Fruit fly (Drosophila melanogaster) whole organism, prepupa: Measurements from ENCODE around the gene hth.

Experiments
- Blimp-1 ChIP-seq: fragments of 200-800 bp; sonication (Bioruptor generic); optimal IDR thresholded peaks from 3 replicates; lab custom pipeline; 2017; ENCODE audit warnings: missing biosample characterization, missing genetic modification characterization, mild to moderate bottlenecking, moderate library complexity, missing genetic modification reagents
- CG10631 ChIP-seq: fragments of 200-800 bp; sonication (Bioruptor generic); optimal IDR thresholded peaks from 2 replicates; lab custom pipeline; 2016; ENCODE audit warnings: missing biosample characterization, missing genetic modification characterization
- CG10669 ChIP-seq: fragments of 200-800 bp; sonication (Bioruptor generic); optimal IDR thresholded peaks from 3 replicates; lab custom pipeline; 2018; ENCODE audit warnings: missing biosample characterization, mild to moderate bottlenecking, missing genetic modification characterization, moderate library complexity
- CG11294 ChIP-seq: fragments of 200-800 bp; sonication (Bioruptor generic); IDR thresholded peaks from 2 replicates; pipeline ENCODE4 v1.3.6; 2022; ENCODE audit warnings: missing biosample characterization, missing genetic modification characterization
- CG11762 ChIP-seq: fragments of 200-800 bp; sonication (Bioruptor generic); optimal IDR thresholded peaks from 3 replicates; lab custom pipeline; 2016; ENCODE audit warnings: missing biosample characterization, missing genetic modification characterization; ENCODE audit not compliant: insufficient read depth
- CG15336 ChIP-seq: fragments of 200-800 bp; sonication (Bioruptor generic); IDR thresholded peaks from 2 replicates; pipeline ENCODE4 v1.3.6; 2022; ENCODE audit warnings: missing biosample characterization, missing genetic modification characterization
- CG1621 ChIP-seq: fragments of 200-800 bp; sonication (Bioruptor generic); optimal IDR thresholded peaks from 3 replicates; lab custom pipeline; 2018; ENCODE audit warnings: missing biosample characterization, mild to moderate bottlenecking, missing genetic modification characterization
- CG16779 ChIP-seq: fragments of 200-800 bp; sonication (Bioruptor generic); optimal IDR thresholded peaks from 3 replicates; lab custom pipeline; 2017; ENCODE audit warnings: missing biosample characterization, mild to moderate bottlenecking, missing genetic modification characterization
- CG3032 ChIP-seq: fragments of 200-800 bp; optimal IDR thresholded peaks from 2 replicates; lab custom pipeline; 2019; ENCODE audit warnings: missing biosample characterization, mild to moderate bottlenecking, missing genetic modification characterization, moderate library complexity
- CG31627 ChIP-seq: fragments of 200-800 bp; sonication (Bioruptor generic); optimal IDR thresholded peaks from 3 replicates; lab custom pipeline; 2016; ENCODE audit warnings: missing biosample characterization, missing genetic modification characterization
- CG32006 ChIP-seq: fragments of 200-800 bp; sonication (Bioruptor generic); optimal IDR thresholded peaks from 3 replicates; lab custom pipeline; 2017; ENCODE audit warnings: missing biosample characterization, mild to moderate bottlenecking, missing genetic modification characterization
- CG34406 ChIP-seq: fragments of 200-800 bp; sonication (Bioruptor generic); optimal IDR thresholded peaks from 3 replicates; lab custom pipeline; 2016; ENCODE audit warnings: missing biosample characterization, missing genetic modification characterization
- CG3919 ChIP-seq: fragments of 200-800 bp; sonication (Bioruptor generic); optimal IDR thresholded peaks from 3 replicates; lab custom pipeline; 2016; ENCODE audit warnings: missing biosample characterization, missing genetic modification characterization
- CG4318 ChIP-seq: fragments of 200-800 bp; sonication (Bioruptor generic); optimal IDR thresholded peaks from 3 replicates; lab custom pipeline; 2017; ENCODE audit warnings: missing biosample characterization, mild to moderate bottlenecking, missing genetic modification characterization
- CG6163 ChIP-seq: fragments of 200-800 bp; sonication (Bioruptor generic); IDR thresholded peaks from 3 replicates; pipeline ENCODE4 v1.3.6; 2022; ENCODE audit warnings: missing biosample characterization, missing genetic modification characterization
- CG6276 ChIP-seq: fragments of 200-800 bp; sonication (Bioruptor generic); optimal IDR thresholded peaks from 2 replicates; lab custom pipeline; 2017; ENCODE audit warnings: missing biosample characterization, mild to moderate bottlenecking, missing genetic modification characterization
- CG6808 ChIP-seq: fragments of 200-800 bp; sonication (Bioruptor generic); optimal IDR thresholded peaks from 3 replicates; lab custom pipeline; 2017; ENCODE audit warnings: missing biosample characterization, missing genetic modification characterization, mild to moderate bottlenecking, moderate library complexity, missing genetic modification reagents
- CG6854 ChIP-seq: fragments of 200-800 bp; sonication (Bioruptor generic); optimal IDR thresholded peaks from 2 replicates; lab custom pipeline; 2017; ENCODE audit warnings: missing biosample characterization, mild to moderate bottlenecking, missing genetic modification characterization
- CG8119 ChIP-seq: fragments of 200-800 bp; sonication (Bioruptor generic); IDR thresholded peaks from 3 replicates; pipeline ENCODE4 v1.3.6; 2022; ENCODE audit warnings: missing biosample characterization, missing genetic modification characterization
- CG8319 ChIP-seq: fragments of 200-800 bp; sonication (Bioruptor generic); optimal IDR thresholded peaks from 3 replicates; lab custom pipeline; 2016; ENCODE audit warnings: missing biosample characterization, missing genetic modification characterization
- CG8632 ChIP-seq: fragments of 200-800 bp; sonication (Bioruptor generic); optimal IDR thresholded peaks from 3 replicates; lab custom pipeline; 2016; ENCODE audit warnings: missing biosample characterization, missing genetic modification characterization
- CG9139 ChIP-seq: fragments of 200-800 bp; sonication (Bioruptor generic); optimal IDR thresholded peaks from 3 replicates; lab custom pipeline; 2017; ENCODE audit warnings: missing biosample characterization, mild to moderate bottlenecking, missing genetic modification characterization
- Eip78C ChIP-seq: fragments of 200-800 bp; sonication (Bioruptor generic); peaks from one replicate; lab custom pipeline; 2016; ENCODE audit warnings: missing biosample characterization, missing genetic modification characterization
- Ets21C ChIP-seq: fragments of 200-800 bp; sonication (Bioruptor generic); optimal IDR thresholded peaks from 3 replicates; lab custom pipeline; 2016; ENCODE audit warnings: missing biosample characterization, missing genetic modification characterization
- Ets96B ChIP-seq: fragments of 200-800 bp; optimal IDR thresholded peaks from 2 replicates; lab custom pipeline; 2019; ENCODE audit warnings: missing biosample characterization, mild to moderate bottlenecking, missing genetic modification characterization, moderate library complexity
- Gug ChIP-seq: fragments of 200-800 bp; sonication (Bioruptor generic); IDR thresholded peaks from 2 replicates; pipeline ENCODE4 v1.3.6; 2022; ENCODE audit warnings: missing biosample characterization, missing genetic modification characterization
- Hr38 ChIP-seq: sonication (Bioruptor generic); optimal IDR thresholded peaks from 2 replicates; lab custom pipeline; 2016; ENCODE audit warnings: missing biosample characterization, missing genetic modification characterization
- Hr39 ChIP-seq: fragments of 200-800 bp; sonication (Bioruptor generic); optimal IDR thresholded peaks from 2 replicates; lab custom pipeline; 2016; ENCODE audit warnings: missing biosample characterization, missing genetic modification characterization
- Hr4 ChIP-seq: fragments of 200-800 bp; sonication (Bioruptor generic); optimal IDR thresholded peaks from 3 replicates; lab custom pipeline; 2016; ENCODE audit warnings: missing biosample characterization, missing genetic modification characterization
- Lpt ChIP-seq: fragments of 200-800 bp; sonication (Bioruptor generic); optimal IDR thresholded peaks from 3 replicates; lab custom pipeline; 2016; ENCODE audit warnings: missing biosample characterization, missing genetic modification characterization
- Met ChIP-seq: fragments of 200-800 bp; sonication (Bioruptor generic); optimal IDR thresholded peaks from 3 replicates; lab custom pipeline; 2016; ENCODE audit warnings: missing biosample characterization, missing genetic modification characterization
- OdsH ChIP-seq: fragments of 200-800 bp; sonication (Bioruptor generic); optimal IDR thresholded peaks from 3 replicates; lab custom pipeline; 2016; ENCODE audit warnings: missing biosample characterization, missing genetic modification characterization
- Smox ChIP-seq: fragments of 200-800 bp; sonication (Bioruptor generic); optimal IDR thresholded peaks from 3 replicates; lab custom pipeline; 2016; ENCODE audit warnings: missing biosample characterization, missing genetic modification characterization
- achi ChIP-seq: fragments of 200-800 bp; sonication (Bioruptor generic); optimal IDR thresholded peaks from 3 replicates; lab custom pipeline; 2016; ENCODE audit warnings: missing biosample characterization, missing genetic modification characterization
- acj6 ChIP-seq: fragments of 200-800 bp; sonication (Bioruptor generic); optimal IDR thresholded peaks from 3 replicates; lab custom pipeline; 2016; ENCODE audit warnings: missing biosample characterization, missing genetic modification characterization
- cyc ChIP-seq: fragments of 200-800 bp; sonication (Bioruptor generic); optimal IDR thresholded peaks from 3 replicates; lab custom pipeline; 2016; ENCODE audit warnings: missing biosample characterization, missing genetic modification characterization
- dac ChIP-seq: fragments of 200-800 bp; sonication (Bioruptor generic); optimal IDR thresholded peaks from 2 replicates; lab custom pipeline; 2017; ENCODE audit warnings: missing biosample characterization, mild to moderate bottlenecking, missing genetic modification characterization
- dsx ChIP-seq: fragments of 200-800 bp; optimal IDR thresholded peaks from 3 replicates; lab custom pipeline; 2019; ENCODE audit warnings: missing biosample characterization, mild to moderate bottlenecking, missing genetic modification characterization, moderate library complexity; ENCODE audit not compliant: poor library complexity, severe bottlenecking
- eg ChIP-seq: fragments of 200-800 bp; sonication (Bioruptor generic); IDR thresholded peaks from 3 replicates; pipeline ENCODE4 v1.3.6; 2022; ENCODE audit warnings: missing biosample characterization, missing genetic modification characterization
- esn ChIP-seq: fragments of 200-800 bp; sonication (Bioruptor generic); optimal IDR thresholded peaks from 2 replicates; lab custom pipeline; 2016; ENCODE audit warnings: missing biosample characterization, mild to moderate bottlenecking, missing genetic modification characterization, moderate library complexity
- fd59A ChIP-seq: fragments of 200-800 bp; sonication (Bioruptor generic); optimal IDR thresholded peaks from 2 replicates; lab custom pipeline; 2017; ENCODE audit warnings: missing biosample characterization, mild to moderate bottlenecking, missing genetic modification characterization, missing genetic modification reagents
- fd85E ChIP-seq: fragments of 200-800 bp; sonication (Bioruptor generic); optimal IDR thresholded peaks from 3 replicates; lab custom pipeline; 2016; ENCODE audit warnings: missing biosample characterization, missing genetic modification characterization
- fkh ChIP-seq: fragments of 200-800 bp; sonication (Bioruptor generic); optimal IDR thresholded peaks from 3 replicates; lab custom pipeline; 2017; ENCODE audit warnings: missing biosample characterization, mild to moderate bottlenecking, missing genetic modification characterization, moderate library complexity
- lz ChIP-seq: fragments of 200-800 bp; sonication (Bioruptor generic); optimal IDR thresholded peaks from 3 replicates; lab custom pipeline; 2016; ENCODE audit warnings: missing biosample characterization, missing genetic modification characterization
- net ChIP-seq: fragments of 200-800 bp; sonication (Bioruptor generic); optimal IDR thresholded peaks from 3 replicates; lab custom pipeline; 2016; ENCODE audit warnings: missing biosample characterization, missing genetic modification characterization
- pdm3 ChIP-seq: fragments of 200-800 bp; sonication (Bioruptor generic); optimal IDR thresholded peaks from 3 replicates; lab custom pipeline; 2016; ENCODE audit warnings: missing biosample characterization, missing genetic modification characterization
- salr ChIP-seq, 2 experiments: fragments of 200-800 bp; sonication (Bioruptor generic); optimal IDR thresholded peaks; 3 replicates each; lab custom pipeline; 2016 to 2018; ENCODE audit warnings: missing biosample characterization in 2 of 2, missing genetic modification characterization in 2 of 2, mild to moderate bottlenecking in 1 of 2
- spab ChIP-seq: fragments of 200-800 bp; sonication (Bioruptor generic); optimal IDR thresholded peaks from 2 replicates; lab custom pipeline; 2017; ENCODE audit warnings: missing biosample characterization, mild to moderate bottlenecking, missing genetic modification characterization, missing genetic modification reagents
- ss ChIP-seq, 2 experiments: fragments of 200-800 bp; sonication (Bioruptor generic); optimal IDR thresholded peaks; 2 replicates in 1 of 2; 3 replicates in 1 of 2; lab custom pipeline; 2017 to 2018; ENCODE audit warnings: mild to moderate bottlenecking in 2 of 2, missing biosample characterization in 2 of 2, missing genetic modification characterization in 2 of 2, moderate library complexity in 1 of 2
- svp ChIP-seq: fragments of 200-800 bp; sonication (Bioruptor generic); peaks from one replicate; lab custom pipeline; 2016; ENCODE audit warnings: missing biosample characterization, missing genetic modification characterization
- topi ChIP-seq: fragments of 200-800 bp; sonication (Bioruptor generic); optimal IDR thresholded peaks from 3 replicates; lab custom pipeline; 2016; ENCODE audit warnings: missing biosample characterization, missing genetic modification characterization
- vri ChIP-seq: fragments of 200-800 bp; sonication (Bioruptor generic); optimal IDR thresholded peaks from 3 replicates; lab custom pipeline; 2016; ENCODE audit warnings: missing biosample characterization, mild to moderate bottlenecking, missing genetic modification characterization

hth gene

dm6 chr3R:10527523-10527922, 111.8 kb downstream of the hth start:
- TF ChIP-seq CG11762 (GFP tag; lab: Kevin White, UChicago) (no peak), dsx (GFP tag; lab: Kevin White, UChicago) (no peak), net (no peak), CG3919 (GFP tag; lab: Kevin White, UChicago) (no peak), topi (GFP tag; lab: Kevin White, UChicago) (peak; percentile 56), CG6808 (no peak), CG10631 (GFP tag; lab: Kevin White, UChicago) (peak; percentile 19), CG8319 (peak; percentile 19), fkh (GFP tag; lab: Kevin White, UChicago) (no peak), CG32006 (no peak), CG11294 (GFP tag; lab: Robert Waterston, UW) (no peak), CG4318 (GFP tag; lab: Kevin White, UChicago) (no peak), CG16779 (tag; lab: Kevin White, UChicago) (no peak), lz (GFP tag; lab: Kevin White, UChicago) (peak; percentile 55), achi (GFP tag; lab: Kevin White, UChicago) (peak; percentile 49), CG8632 (GFP tag; lab: Kevin White, UChicago) (peak; percentile 6), vri (GFP tag; lab: Kevin White, UChicago) (peak; percentile 4), pdm3 (GFP tag; lab: Kevin White, UChicago) (peak; percentile 50), Hr4 (GFP tag; lab: Kevin White, UChicago) (no peak), Smox (GFP tag; lab: Kevin White, UChicago) (peak; percentile 39), CG3032 (tag; lab: Kevin White, UChicago) (no peak), CG34406 (GFP tag; lab: Kevin White, UChicago) (peak; percentile 26), esn (peak; percentile 69), Ets21C (GFP tag; lab: Kevin White, UChicago) (no peak), Hr39 (peak; percentile 54), Lpt (GFP tag; lab: Kevin White, UChicago) (no peak), Ets96B (tag; lab: Kevin White, UChicago) (no peak), CG1621 (tag; lab: Kevin White, UChicago) (no peak), fd85E (GFP tag; lab: Kevin White, UChicago) (no peak), spab (GFP tag; lab: Kevin White, UChicago) (no peak), CG10669 (peak; percentile 12), eg (0 out of 3 replicates have a peak, but pooled peaks have one; percentile 26), CG6854 (no peak), Met (peak; percentile 53), Blimp-1 (peak; percentile 21), salr (GFP tag; optimal IDR thresholded peaks at IDR 0.05; lab: Kevin White, UChicago) (no peak), CG15336 (GFP tag; lab: Robert Waterston, UW) (0 out of 2 replicates have a peak, but pooled peaks have one; percentile 10), dac (GFP tag; lab: Kevin White, UChicago) (no peak), CG31627 (GFP tag; lab: Kevin White, UChicago) (peak; percentile 34), cyc (GFP tag; lab: Kevin White, UChicago) (peak; percentile 65), OdsH (GFP tag; lab: Kevin White, UChicago) (peak; percentile 18), svp (GFP tag; lab: Kevin White, UChicago) (peak; percentile 68), CG9139 (GFP tag; lab: Kevin White, UChicago) (no peak), CG8119 (0 out of 3 replicates have a peak, but pooled peaks have one; percentile 38), fd59A (GFP tag; lab: Kevin White, UChicago) (no peak), Gug (GFP tag; lab: Robert Waterston, UW) (no peak), Hr38 (no peak), ss (GFP tag; optimal IDR thresholded peaks at IDR 0.05; lab: Kevin White, UChicago) (peak in 1 of 2 experiments; percentile 19), CG6276 (peak; percentile 8), CG6163 (GFP tag; lab: Robert Waterston, UW) (0 out of 3 replicates have a peak, but pooled peaks have one; percentile 28), Eip78C (GFP tag; lab: Kevin White, UChicago) (peak; percentile 54), acj6 (peak; percentile 7)
